Worm (Caenorhabditis elegans) whole organism, L4 larva: ENCODE data around the gene sfa-1.

Experiments
- F37D6.2 ChIP-seq: sonication (generic microtip); optimal IDR thresholded peaks from 2 replicates; lab custom pipeline; 2016; ENCODE audit warnings: mild to moderate bottlenecking, missing genetic modification characterization, missing compliant biosample characterization
- F44E2.7 ChIP-seq: fragments of 200-800 bp; sonication (Bioruptor generic); IDR thresholded peaks from 2 replicates; pipeline ENCODE4 v2.1.2; 2022; ENCODE audit warnings: missing genetic modification characterization, missing compliant biosample characterization
- T20F7.1 ChIP-seq: fragments of 200-800 bp; sonication (Bioruptor generic); optimal IDR thresholded peaks from 2 replicates; lab custom pipeline; 2018; ENCODE audit warnings: mild to moderate bottlenecking, missing genetic modification characterization, missing compliant biosample characterization
- Y75B8A.6 ChIP-seq: fragments of 200-800 bp; sonication (Bioruptor generic); IDR thresholded peaks from 2 replicates; pipeline ENCODE4 v1.3.6; 2022; ENCODE audit warnings: missing genetic modification reagents, missing genetic modification characterization, missing compliant biosample characterization
- aha-1 ChIP-seq: fragments of 150-350 bp; peaks from one replicate; lab custom pipeline; 2014; ENCODE audit warnings: missing biosample characterization, missing genetic modification characterization
- ceh-28 ChIP-seq: fragments of 150-350 bp; optimal IDR thresholded peaks from 2 replicates; lab custom pipeline; 2014; ENCODE audit warnings: missing biosample characterization, missing genetic modification reagents, missing genetic modification characterization
- ceh-44 ChIP-seq: fragments of 200-800 bp; sonication (Bioruptor generic); IDR thresholded peaks from 2 replicates; pipeline ENCODE4 v1.3.6; 2022; ENCODE audit warnings: missing genetic modification reagents, missing genetic modification characterization, missing compliant biosample characterization
- cey-2 ChIP-seq: sonication (generic microtip); optimal IDR thresholded peaks from 3 replicates; lab custom pipeline; 2017; ENCODE audit warnings: missing genetic modification characterization, mild to moderate bottlenecking, missing compliant biosample characterization, antibody characterized with exemption, borderline replicate concordance; ENCODE audit not compliant: insufficient read depth
- duxl-1 ChIP-seq: sonication (generic microtip); optimal IDR thresholded peaks from 2 replicates; lab custom pipeline; 2016; ENCODE audit warnings: mild to moderate bottlenecking, missing genetic modification characterization, moderate library complexity, missing compliant biosample characterization; ENCODE audit not compliant: poor library complexity
- hlh-30 ChIP-seq: sonication (generic microtip); optimal IDR thresholded peaks from 2 replicates; lab custom pipeline; 2017; ENCODE audit warnings: antibody characterized with exemption, mild to moderate bottlenecking, missing genetic modification characterization, missing compliant biosample characterization; ENCODE audit not compliant: insufficient read depth
- hmg-1.1 ChIP-seq: fragments of 200-800 bp; sonication (Bioruptor generic); IDR thresholded peaks from 2 replicates; pipeline ENCODE4 v1.3.6; 2022; ENCODE audit warnings: missing genetic modification reagents, missing genetic modification characterization, missing compliant biosample characterization
- lim-7 ChIP-seq: fragments of 200-800 bp; sonication (Bioruptor generic); IDR thresholded peaks from 2 replicates; pipeline ENCODE4 v1.3.6; 2022; ENCODE audit warnings: missing genetic modification characterization, missing compliant biosample characterization
- lin-13 ChIP-seq: fragments of 150-350 bp; optimal IDR thresholded peaks from 2 replicates; lab custom pipeline; 2014; ENCODE audit warnings: missing biosample characterization, missing genetic modification reagents, missing genetic modification characterization
- lsy-2 ChIP-seq, 2 experiments: fragments of 150-350 bp in 1 of 2; sonication (generic microtip) in 1 of 2; optimal IDR thresholded peaks; 2 replicates each; lab custom pipeline; 2014 to 2017; ENCODE audit warnings: missing biosample characterization in 2 of 2, missing genetic modification characterization in 2 of 2
- mdl-1 ChIP-seq, 2 experiments: fragments of 150-350 bp in 1 of 2; sonication (generic microtip) in 1 of 2; optimal IDR thresholded peaks; 2 replicates each; lab custom pipeline; 2014 to 2017; ENCODE audit warnings: missing biosample characterization in 2 of 2, missing genetic modification characterization in 2 of 2
- mep-1 ChIP-seq: fragments of 150-350 bp; sonication (generic microtip); optimal IDR thresholded peaks from 3 replicates; lab custom pipeline; 2014; ENCODE audit warnings: missing biosample characterization, missing genetic modification characterization
- nhr-10 ChIP-seq: fragments of 150-350 bp; optimal IDR thresholded peaks from 2 replicates; lab custom pipeline; 2014; ENCODE audit warnings: missing biosample characterization, missing genetic modification characterization
- nhr-102 ChIP-seq: sonication (generic microtip); optimal IDR thresholded peaks from 2 replicates; lab custom pipeline; 2016; ENCODE audit warnings: mild to moderate bottlenecking, missing genetic modification characterization, moderate library complexity, missing compliant biosample characterization
- nhr-11 ChIP-seq: fragments of 150-350 bp; optimal IDR thresholded peaks from 2 replicates; lab custom pipeline; 2014; ENCODE audit warnings: missing biosample characterization, missing genetic modification characterization
- nhr-237 ChIP-seq: sonication (generic microtip); optimal IDR thresholded peaks from 2 replicates; lab custom pipeline; 2017; ENCODE audit warnings: missing biosample characterization, missing genetic modification characterization
- nhr-25 ChIP-seq: sonication (generic microtip); optimal IDR thresholded peaks from 2 replicates; lab custom pipeline; 2017; ENCODE audit warnings: missing genetic modification characterization, mild to moderate bottlenecking, missing compliant biosample characterization, antibody characterized with exemption, moderate library complexity, borderline replicate concordance; ENCODE audit not compliant: insufficient read depth
- nhr-41 ChIP-seq: fragments of 200-800 bp; sonication (Bioruptor generic); IDR thresholded peaks from 2 replicates; pipeline ENCODE4 v1.3.6; 2022; ENCODE audit warnings: missing genetic modification reagents, missing genetic modification characterization, missing compliant biosample characterization
- pha-4 ChIP-seq, 2 experiments: fragments of 150-350 bp in 1 of 2; fragments of 200-800 bp in 1 of 2; sonication (Bioruptor generic) in 1 of 2; IDR thresholded peaks in 1 of 2; optimal IDR thresholded peaks in 1 of 2; 2 replicates each; pipeline versions ENCODE4 v1.3.6 to Lab custom; 2014 to 2022; ENCODE audit warnings: missing genetic modification characterization in 2 of 2, missing genetic modification reagents in 2 of 2, missing biosample characterization in 1 of 2, missing compliant biosample characterization in 1 of 2
- php-3 ChIP-seq: fragments of 200-800 bp; sonication (Bioruptor generic); IDR thresholded peaks from 2 replicates; pipeline ENCODE4 v1.3.6; 2022; ENCODE audit warnings: missing genetic modification reagents, missing genetic modification characterization, missing compliant biosample characterization
- sdz-12 ChIP-seq: fragments of 200-800 bp; sonication (Bioruptor generic); optimal IDR thresholded peaks from 2 replicates; lab custom pipeline; 2018; ENCODE audit warnings: mild to moderate bottlenecking, missing genetic modification characterization, missing compliant biosample characterization
- set-16 ChIP-seq: fragments of 200-800 bp; sonication (Bioruptor generic); IDR thresholded peaks from 2 replicates; pipeline ENCODE4 v1.3.6; 2022; ENCODE audit warnings: missing genetic modification reagents, missing genetic modification characterization, missing compliant biosample characterization
- snpc-1.2 ChIP-seq: fragments of 200-800 bp; sonication (Bioruptor generic); IDR thresholded peaks from 2 replicates; pipeline ENCODE4 v1.3.6; 2022; ENCODE audit warnings: missing genetic modification reagents, missing genetic modification characterization, missing compliant biosample characterization
- snpc-4 ChIP-seq: fragments of 150-350 bp; optimal IDR thresholded peaks from 2 replicates; lab custom pipeline; 2014; ENCODE audit warnings: missing biosample characterization, missing genetic modification characterization
- spr-1 ChIP-seq: sonication (generic microtip); optimal IDR thresholded peaks from 2 replicates; lab custom pipeline; 2016; ENCODE audit warnings: mild to moderate bottlenecking, missing genetic modification characterization, missing compliant biosample characterization
- unc-62 ChIP-seq, 3 experiments: fragments of 150-350 bp in 1 of 3; sonication (generic microtip); optimal IDR thresholded peaks in 2 of 3; peaks in 1 of 3; 1 replicate in 1 of 3; 2 replicates in 2 of 3; lab custom pipeline; 2014 to 2017; ENCODE audit warnings: missing biosample characterization in 3 of 3, missing genetic modification characterization in 3 of 3, missing genetic modification reagents in 3 of 3, missing genotype in 1 of 3
- zip-11 ChIP-seq: fragments of 200-800 bp; sonication (Bioruptor generic); IDR thresholded peaks from 2 replicates; pipeline ENCODE4 v1.3.6; 2022; ENCODE audit warnings: missing genetic modification characterization, missing compliant biosample characterization
- zip-2 ChIP-seq: fragments of 150-350 bp; optimal IDR thresholded peaks from 2 replicates; lab custom pipeline; 2014; ENCODE audit warnings: missing biosample characterization, missing genetic modification characterization

sfa-1 gene

DNA sequence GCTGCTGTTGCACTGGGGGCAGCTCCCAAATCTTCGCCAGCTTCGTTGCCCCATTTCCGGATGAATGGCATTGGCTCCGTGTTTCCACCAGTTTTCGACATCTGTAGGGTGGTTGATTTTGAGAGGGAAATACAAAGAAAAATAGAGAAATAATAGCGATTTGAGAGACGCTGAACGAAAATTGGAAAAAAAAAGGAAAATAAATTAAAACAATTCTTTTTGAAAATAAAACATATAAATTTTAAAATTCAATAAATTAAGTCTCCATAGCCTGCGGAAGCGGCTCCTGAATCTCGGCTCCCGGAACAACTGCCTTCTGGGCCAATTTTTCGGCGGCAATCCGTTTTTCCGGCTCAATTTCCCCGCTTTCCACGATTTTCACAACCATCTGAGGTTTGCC lies at the start of gene sfa-1:
TSS of gene sfa-1 (minus strand) at position 101 of the 400 bp plus-strand sequence.
- TF ChIP-seq nhr-102 (tag; lab: Kevin White, UChicago) = no peak
- TF ChIP-seq lin-13 (GFP tag; lab: Kevin White, UChicago) = no peak
- TF ChIP-seq Y75B8A.6 (GFP tag; lab: Robert Waterston, UW) = no peak
- TF ChIP-seq cey-2 (tag; lab: Kevin White, UChicago) = no peak
- no peak for TF ChIP-seq nhr-10 (tag; lab: Kevin White, UChicago)
- no peak for TF ChIP-seq nhr-237
- TF ChIP-seq hmg-1.1 (GFP tag; lab: Robert Waterston, UW) = no peak
- TF ChIP-seq spr-1 (tag; lab: Kevin White, UChicago) = no peak
- no peak for TF ChIP-seq mdl-1 (tag; optimal IDR thresholded peaks at IDR 0.05; lab: Kevin White, UChicago)

DNA sequence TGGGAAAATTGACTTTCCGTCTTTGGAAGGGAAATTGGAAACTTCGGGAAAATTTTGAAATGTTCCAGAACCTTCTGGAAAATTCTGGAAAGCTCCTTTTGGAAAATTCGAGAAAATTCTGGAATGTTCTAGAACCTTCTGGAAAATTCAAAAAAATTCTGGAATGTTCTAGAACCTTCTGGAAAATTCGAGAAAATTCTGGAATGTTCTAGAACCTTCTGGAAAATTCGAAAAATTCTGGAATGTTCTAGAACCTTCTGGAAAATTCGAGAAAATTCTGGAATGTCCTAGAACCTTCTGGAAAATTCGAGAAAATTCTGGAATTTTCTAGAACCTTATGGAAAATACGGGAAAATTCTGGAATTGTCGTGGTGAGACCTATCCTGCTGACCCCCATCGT lies 44.8 kb upstream of the sfa-1 start:
- 0 out of 2 replicates have a peak, but pooled peaks have one; percentile 51 for TF ChIP-seq snpc-1.2

DNA sequence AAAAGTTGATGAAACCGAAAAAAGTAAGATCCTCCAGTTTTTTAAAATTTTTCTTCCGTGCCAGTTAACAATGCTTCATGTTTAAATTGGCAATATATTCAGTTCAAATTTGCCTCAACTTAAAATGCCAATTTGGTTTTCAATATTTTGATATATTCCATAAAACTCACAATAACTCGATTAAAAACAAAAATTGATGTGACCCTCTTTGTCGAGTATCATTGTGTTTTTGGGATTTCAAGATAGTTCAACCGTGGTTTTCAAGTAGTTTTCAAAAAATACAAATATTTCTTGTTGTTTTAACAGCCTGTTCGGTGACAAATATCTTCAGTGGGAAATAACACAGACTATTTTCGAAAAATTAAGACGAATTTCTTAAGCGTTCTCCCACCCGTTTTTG lies 42.2 kb upstream of the sfa-1 start:
- TF ChIP-seq unc-62 (GFP tag; optimal IDR thresholded peaks at IDR 0.05 in 1 of 2; lab: Kevin White, UChicago) (peak in 1 of 2 experiments; percentile 96), unc-62 (tag; optimal IDR thresholded peaks at IDR 0.05; lab: Kevin White, UChicago) (no peak), mdl-1 (tag; optimal IDR thresholded peaks at IDR 0.05; lab: Kevin White, UChicago) (no peak), ceh-28 (tag; lab: Kevin White, UChicago) (no peak), zip-2 (tag; lab: Kevin White, UChicago) (no peak), aha-1 (peak; percentile 61), hlh-30 (tag; lab: Kevin White, UChicago) (no peak)
- TF ChIP-seq, all 104 proteins: peak for 2

DNA sequence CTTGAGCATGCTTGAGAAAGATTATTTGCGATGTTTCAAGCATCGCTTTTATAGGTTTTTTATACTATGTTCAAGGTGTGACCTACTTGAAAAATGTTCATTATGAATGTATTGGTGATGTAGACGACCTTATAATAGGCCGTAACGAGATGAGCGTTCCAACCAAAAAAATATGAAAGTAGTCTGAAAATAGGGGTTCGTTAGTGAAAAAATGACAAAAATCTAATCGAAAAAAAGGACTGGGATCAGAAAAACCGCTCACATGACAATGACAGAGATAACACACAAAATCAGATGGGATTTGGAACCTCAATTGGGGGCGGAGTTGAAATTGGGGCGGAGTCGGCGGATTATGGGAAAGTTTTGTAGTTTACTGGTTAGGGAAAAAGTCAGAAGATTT lies 40.1 kb upstream of the sfa-1 start, which contains the start of gene Y116A8C.40:
TSS of gene Y116A8C.40 (minus strand) at position 101 of the 400 bp plus-strand sequence.
- no peak for TF ChIP-seq pha-4 (GFP tag; IDR thresholded peaks at IDR 0.05; lab: Robert Waterston, UW)
- TF ChIP-seq pha-4 (tag; optimal IDR thresholded peaks at IDR 0.05; lab: Kevin White, UChicago) = no peak
- TF ChIP-seq sdz-12 (GFP tag; lab: Kevin White, UChicago) = no peak
- no peak for TF ChIP-seq snpc-1.2
- no peak for TF ChIP-seq F37D6.2
- no peak for TF ChIP-seq mep-1 (tag; lab: Kevin White, UChicago)
- no peak for TF ChIP-seq nhr-25 (tag; lab: Kevin White, UChicago)
- TF ChIP-seq T20F7.1 = no peak
- TF ChIP-seq php-3 (GFP tag; lab: Robert Waterston, UW) = no peak
- TF ChIP-seq snpc-4 (tag; lab: Kevin White, UChicago) = no peak
- no peak for TF ChIP-seq nhr-11
- no peak for TF ChIP-seq duxl-1 (tag; lab: Kevin White, UChicago)
- TF ChIP-seq ceh-44 (GFP tag; lab: Robert Waterston, UW) = no peak
- no peak for TF ChIP-seq nhr-41 (GFP tag; lab: Robert Waterston, UW)
- no peak for TF ChIP-seq F44E2.7
- no peak for TF ChIP-seq lsy-2 (tag; optimal IDR thresholded peaks at IDR 0.05; lab: Kevin White, UChicago)

DNA sequence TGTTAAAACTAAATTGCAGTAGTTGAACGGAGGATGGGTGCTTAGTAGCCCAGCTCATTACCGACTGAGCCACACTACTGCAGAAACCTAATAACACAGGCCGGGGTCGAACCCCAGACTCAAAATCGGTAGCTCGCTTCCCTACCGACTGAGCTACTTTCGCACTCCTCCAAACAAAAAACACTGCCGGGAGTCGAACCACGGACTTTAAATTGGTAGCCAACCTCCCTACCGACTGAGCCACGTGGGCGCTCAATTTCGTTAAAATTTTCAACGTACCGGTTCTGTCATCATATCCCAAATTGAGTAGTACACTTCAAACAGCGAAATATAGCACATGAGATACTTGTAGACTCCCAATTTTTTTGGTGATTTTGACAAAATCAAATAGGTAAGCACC lies 39.6 kb upstream of the sfa-1 start:
- peak; percentile 96 for TF ChIP-seq snpc-1.2
- TF ChIP-seq zip-11 (GFP tag; lab: Robert Waterston, UW) = no peak
- TF ChIP-seq, all 104 proteins: peak for 1

DNA sequence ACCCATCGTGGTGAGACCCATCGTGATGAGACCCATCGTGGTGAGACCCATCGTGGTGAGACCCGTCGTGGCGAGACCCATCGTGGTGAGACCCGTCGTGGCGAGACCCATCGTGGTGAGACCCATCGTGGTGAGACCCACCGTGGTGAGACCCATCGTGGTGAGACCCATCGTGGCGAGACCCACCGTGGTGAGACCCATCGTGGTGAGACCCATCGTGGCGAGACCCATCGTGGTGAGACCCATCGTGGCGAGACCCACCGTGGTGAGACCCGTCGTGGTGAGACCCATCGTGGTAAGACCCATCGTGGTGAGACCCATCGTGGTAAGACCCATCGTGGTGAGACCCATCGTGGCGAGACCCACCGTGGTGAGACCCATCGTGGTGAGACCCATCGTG lies 30.2 kb upstream of the sfa-1 start:
- TF ChIP-seq lim-7 (GFP tag; lab: Robert Waterston, UW) = 0 out of 2 replicates have a peak, but pooled peaks have one; percentile 39
- peak; percentile 78 for TF ChIP-seq set-16
